Fruit fly (Drosophila melanogaster) S2 (cell line): ENCODE measurements around the gene CG33325.

Experiments
- CG8478 ChIP-seq: fragments of >200 bp; optimal IDR thresholded peaks from 2 replicates; lab custom pipeline; 2018
- CTCF ChIP-seq, 2 experiments: fragments of >200 bp; optimal IDR thresholded peaks; 2 replicates each; lab custom pipeline; 2018

dm6 chr3R:8694110-8694826, 14.4 kb upstream of the CG33325 start:
- TF ChIP-seq CG8478 (lab: Kevin White, UChicago), result no peak
- TF ChIP-seq CTCF (optimal IDR thresholded peaks at IDR 0.05; lab: Kevin White, UChicago), result no peak
